Worm (Caenorhabditis elegans): ENCODE data around the gene vit-3.

The vit-3 gene

DNA sequence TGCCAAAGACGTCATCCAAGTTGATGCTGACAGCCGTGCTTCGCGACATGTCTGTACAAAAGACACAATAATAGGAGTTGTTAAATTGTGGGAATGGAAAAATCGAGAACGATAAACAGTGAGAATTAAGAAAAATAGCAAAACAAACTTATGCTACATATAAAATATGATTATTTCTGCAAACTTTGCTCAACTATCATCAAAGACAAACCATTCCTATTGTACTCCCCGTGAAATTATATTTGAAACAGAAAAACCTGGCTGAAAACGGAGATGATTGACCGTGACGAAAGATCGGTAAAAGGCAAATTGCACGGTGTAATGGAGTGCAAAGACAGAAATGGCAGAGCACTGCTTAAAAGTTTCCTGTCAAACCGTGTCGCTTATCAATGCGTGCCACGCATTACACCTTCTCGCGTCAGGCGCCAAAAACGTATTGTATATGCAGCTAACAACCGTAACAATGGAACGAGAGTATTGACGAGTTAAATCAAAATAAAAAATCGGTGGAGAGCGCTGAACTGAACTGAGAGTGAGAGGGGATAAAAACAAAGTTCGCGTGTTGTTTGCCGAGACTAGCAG is 38.8 kb upstream of the vit-3 start, which contains the start of gene C18B2.5:
Gene C18B2.5, minus strand, starts transcription at position 51 of the 582 bp plus-strand sequence.
- no peak for TF ChIP-seq ceh-58 (GFP tag; IDR thresholded peaks at IDR 0.05)
- TF ChIP-seq repo-1 (tag; optimal IDR thresholded peaks at IDR 0.05), result no peak
- no peak for TF ChIP-seq unc-62 (GFP tag; optimal IDR thresholded peaks at IDR 0.05)
- no peak for TF ChIP-seq T07F8.4 (tag; optimal IDR thresholded peaks at IDR 0.05)
- TF ChIP-seq let-526 (GFP tag; IDR thresholded peaks at IDR 0.05), result peak; percentile 74
- TF ChIP-seq let-607 (tag; optimal IDR thresholded peaks at IDR 0.05), result peak; percentile 19 to 82
- peak; percentile 98 for TF ChIP-seq nhr-80 (tag; optimal IDR thresholded peaks at IDR 0.05)
- no peak for TF ChIP-seq atf-7 (tag; optimal IDR thresholded peaks at IDR 0.05)
- peak; percentile 74 for TF ChIP-seq dox-1 (GFP tag; IDR thresholded peaks at IDR 0.05)
- no peak for TF ChIP-seq hrde-1 (tag; optimal IDR thresholded peaks at IDR 0.05; ENCODE audit: borderline replicate concordance)
- TF ChIP-seq akir-1 (GFP tag; optimal IDR thresholded peaks at IDR 0.05), result no peak
- TF ChIP-seq ets-4 (GFP tag; optimal IDR thresholded peaks at IDR 0.05), result peak; percentile 80
- TF ChIP-seq ztf-22 (GFP tag; optimal IDR thresholded peaks at IDR 0.05), result no peak

ce11 chrX:3610442-3610841 is 38.1 kb upstream of the vit-3 start:
- no peak for TF ChIP-seq him-1 (tag; optimal IDR thresholded peaks at IDR 0.05)
- TF ChIP-seq D2030.7 (GFP tag; IDR thresholded peaks at IDR 0.05), result no peak
- TF ChIP-seq T26A5.8 (tag; optimal IDR thresholded peaks at IDR 0.05), result no peak
- TF ChIP-seq F33H1.4 (GFP tag; IDR thresholded peaks at IDR 0.05), result no peak
- no peak for TF ChIP-seq gei-17 (GFP tag; optimal IDR thresholded peaks at IDR 0.05)
- no peak for TF ChIP-seq aptf-3 (GFP tag; IDR thresholded peaks at IDR 0.05)

DNA sequence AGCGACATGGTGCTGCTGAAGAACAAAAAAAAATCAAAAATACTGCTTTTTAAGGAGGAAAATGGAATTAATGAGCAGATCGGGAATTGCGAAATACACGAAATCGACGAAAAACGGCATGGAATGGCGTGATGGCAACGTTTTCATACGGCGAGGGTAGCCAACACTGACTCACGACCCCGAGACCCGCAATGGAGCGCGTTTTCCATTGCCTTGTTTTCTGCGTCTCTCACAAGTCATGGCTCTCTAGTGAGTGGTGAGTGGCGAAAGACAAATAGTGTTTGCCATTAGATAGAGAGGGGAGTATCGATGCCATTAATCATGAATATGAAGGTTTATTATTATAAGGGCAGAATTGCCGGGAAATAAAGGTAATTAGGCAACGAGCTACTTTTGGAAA is 33.4 kb upstream of the vit-3 start, which contains the start of gene C18B2.4:
Gene C18B2.4, minus strand, starts transcription at position 15 of the 400 bp plus-strand sequence.
- TF ChIP-seq chd-7 (tag; optimal IDR thresholded peaks at IDR 0.05) (peak; percentile 30), lin-26 (GFP tag; IDR thresholded peaks at IDR 0.05) (0 out of 2 replicates have a peak, but pooled peaks have one; percentile 34), B0035.1 (tag; optimal IDR thresholded peaks at IDR 0.05) (no peak), C17E4.6 (GFP tag; IDR thresholded peaks at IDR 0.05) (no peak), F10E7.11 (tag; optimal IDR thresholded peaks at IDR 0.05) (no peak), B0336.3 (GFP tag; IDR thresholded peaks at IDR 0.05) (peak; percentile 61; the same call in 1 of the 2 replicates), T07F8.4 (tag; optimal IDR thresholded peaks at IDR 0.05) (no peak), F57C9.4 (tag; optimal IDR thresholded peaks at IDR 0.05) (no peak), madf-6 (GFP tag; IDR thresholded peaks at IDR 0.05) (no peak), rpc-1 (optimal IDR thresholded peaks at IDR 0.05) (no peak), rpc-1 (tag; optimal IDR thresholded peaks at IDR 0.05) (no peak), fkh-3 (tag; optimal IDR thresholded peaks at IDR 0.05) (no peak), lin-40 (tag; optimal IDR thresholded peaks at IDR 0.05) (peak; percentile 44), xnd-1 (tag; optimal IDR thresholded peaks at IDR 0.05) (no peak), aptf-3 (GFP tag; IDR thresholded peaks at IDR 0.05) (no peak), zim-3 (tag; optimal IDR thresholded peaks at IDR 0.05) (no peak), nhr-120 (GFP tag; IDR thresholded peaks at IDR 0.05) (no peak), snpc-4 (GFP tag; optimal IDR thresholded peaks at IDR 0.05) (peak; percentile 21), snpc-4 (tag; optimal IDR thresholded peaks at IDR 0.05) (peak in 2 of 4 experiments; percentile 23 to 65), sea-2 (GFP tag; IDR thresholded peaks at IDR 0.05) (no peak), nhr-179 (tag; optimal IDR thresholded peaks at IDR 0.05) (no peak), D2030.7 (GFP tag; IDR thresholded peaks at IDR 0.05) (no peak), ceh-100 (GFP tag; IDR thresholded peaks at IDR 0.05) (no peak), T26A5.8 (tag; optimal IDR thresholded peaks at IDR 0.05) (no peak), hmg-1.2 (GFP tag; IDR thresholded peaks at IDR 0.05) (peak; percentile 74), Y95B8A.8 (GFP tag; IDR thresholded peaks at IDR 0.05) (no peak), F22D6.2 (tag; optimal IDR thresholded peaks at IDR 0.05) (no peak), Y79H2A.3 (GFP tag; conservative IDR thresholded peaks at IDR 0.05) (no peak), lsl-1 (GFP tag; optimal IDR thresholded peaks at IDR 0.05) (no peak), hmg-20 (GFP tag; IDR thresholded peaks at IDR 0.05) (no peak), ceh-27 (GFP tag; optimal IDR thresholded peaks at IDR 0.05) (peak; percentile 64), madf-10 (tag; optimal IDR thresholded peaks at IDR 0.05) (peak; percentile 10)

Data from whole organism, young adult.